Worm (Caenorhabditis elegans) whole organism, L2 larva: Measurements from ENCODE around the gene F46B6.2.

Experiments used
- C34F6.9 ChIP-seq: fragments of 150-350 bp; optimal IDR thresholded peaks from 2 replicates; lab custom pipeline; 2014; ENCODE audit warnings: missing biosample characterization, missing genetic modification characterization
- F13H6.1 ChIP-seq: sonication (generic microtip); optimal IDR thresholded peaks from 2 replicates; lab custom pipeline; 2016; ENCODE audit warnings: missing genetic modification characterization, missing compliant biosample characterization
- R02D3.7 ChIP-seq: fragments of 150-350 bp; optimal IDR thresholded peaks from 2 replicates; lab custom pipeline; 2014; ENCODE audit warnings: missing biosample characterization, missing genetic modification characterization
- ZK546.5 ChIP-seq: sonication (generic microtip); optimal IDR thresholded peaks from 2 replicates; lab custom pipeline; 2017; ENCODE audit warnings: missing biosample characterization, missing genetic modification characterization
- alr-1 ChIP-seq: fragments of 150-350 bp; optimal IDR thresholded peaks from 2 replicates; lab custom pipeline; 2014; ENCODE audit warnings: missing biosample characterization, missing genetic modification characterization
- ama-1 ChIP-seq: fragments of 150-350 bp; optimal IDR thresholded peaks from 2 replicates; lab custom pipeline; 2018; ENCODE audit warnings: inconsistent platforms
- blmp-1 ChIP-seq: sonication (generic microtip); optimal IDR thresholded peaks from 2 replicates; lab custom pipeline; 2017; ENCODE audit warnings: missing genetic modification characterization, mild to moderate bottlenecking, missing compliant biosample characterization, antibody characterized with exemption, moderate library complexity; ENCODE audit not compliant: insufficient read depth
- ceh-16 ChIP-seq: fragments of 150-350 bp; optimal IDR thresholded peaks from 2 replicates; lab custom pipeline; 2014; ENCODE audit warnings: missing biosample characterization, missing genetic modification characterization
- crh-2 ChIP-seq: sonication (generic microtip); optimal IDR thresholded peaks from 2 replicates; lab custom pipeline; 2017; ENCODE audit warnings: missing biosample characterization, missing genetic modification characterization
- dmd-4 ChIP-seq: sonication (generic microtip); optimal IDR thresholded peaks from 2 replicates; lab custom pipeline; 2017; ENCODE audit warnings: missing biosample characterization, missing genetic modification characterization
- egl-27 ChIP-seq: sonication (generic microtip); optimal IDR thresholded peaks from 3 replicates; lab custom pipeline; 2017; ENCODE audit warnings: missing biosample characterization, missing genetic modification reagents, missing genetic modification characterization
- elt-3 ChIP-seq: sonication (generic microtip); optimal IDR thresholded peaks from 2 replicates; lab custom pipeline; 2017; ENCODE audit warnings: missing biosample characterization, missing genetic modification characterization
- fos-1 ChIP-seq: fragments of 150-350 bp; optimal IDR thresholded peaks from 2 replicates; lab custom pipeline; 2014; ENCODE audit warnings: missing biosample characterization, missing genetic modification characterization
- gmeb-1 ChIP-seq: fragments of 150-350 bp; optimal IDR thresholded peaks from 2 replicates; lab custom pipeline; 2014; ENCODE audit warnings: missing biosample characterization, missing genetic modification characterization
- lin-11 ChIP-seq: fragments of 150-350 bp; sonication (generic microtip); optimal IDR thresholded peaks from 2 replicates; lab custom pipeline; 2014; ENCODE audit warnings: missing biosample characterization, missing genetic modification characterization, inconsistent platforms, mixed read lengths
- lin-13 ChIP-seq: fragments of 150-350 bp; optimal IDR thresholded peaks from 2 replicates; lab custom pipeline; 2014; ENCODE audit warnings: missing biosample characterization, missing genetic modification reagents, missing genetic modification characterization
- lin-39 ChIP-seq: fragments of 150-350 bp; optimal IDR thresholded peaks from 2 replicates; lab custom pipeline; 2014; ENCODE audit warnings: missing biosample characterization, missing genetic modification reagents, missing genetic modification characterization
- lsy-2 ChIP-seq, 2 experiments: fragments of 150-350 bp in 1 of 2; sonication (generic microtip) in 1 of 2; optimal IDR thresholded peaks; 2 replicates each; lab custom pipeline; 2014 to 2017; ENCODE audit warnings: missing biosample characterization in 2 of 2, missing genetic modification characterization in 2 of 2
- mab-5 ChIP-seq: fragments of 150-350 bp; optimal IDR thresholded peaks from 2 replicates; lab custom pipeline; 2014; ENCODE audit warnings: missing biosample characterization, missing genetic modification characterization
- mbf-1 ChIP-seq: sonication (generic microtip); optimal IDR thresholded peaks from 2 replicates; lab custom pipeline; 2017; ENCODE audit warnings: missing biosample characterization, missing genetic modification characterization
- mdl-1 ChIP-seq, 2 experiments: fragments of 150-350 bp in 1 of 2; sonication (generic microtip) in 1 of 2; optimal IDR thresholded peaks; 2 replicates each; lab custom pipeline; 2017; ENCODE audit warnings: missing biosample characterization in 2 of 2, missing genetic modification characterization in 2 of 2
- nhr-10 ChIP-seq: sonication (generic microtip); optimal IDR thresholded peaks from 2 replicates; lab custom pipeline; 2017; ENCODE audit warnings: missing biosample characterization, missing genetic modification characterization
- nhr-11 ChIP-seq: fragments of 150-350 bp; optimal IDR thresholded peaks from 2 replicates; lab custom pipeline; 2014; ENCODE audit warnings: missing biosample characterization, missing genetic modification characterization
- nhr-12 ChIP-seq: fragments of 150-350 bp; optimal IDR thresholded peaks from 2 replicates; lab custom pipeline; 2014; ENCODE audit warnings: missing biosample characterization, missing genetic modification characterization
- nhr-129 ChIP-seq: fragments of 150-350 bp; optimal IDR thresholded peaks from 2 replicates; lab custom pipeline; 2014; ENCODE audit warnings: missing biosample characterization, missing genetic modification characterization
- nhr-21 ChIP-seq: fragments of 150-350 bp; optimal IDR thresholded peaks from 2 replicates; lab custom pipeline; 2014; ENCODE audit warnings: missing biosample characterization, missing genetic modification characterization
- nhr-23 ChIP-seq: fragments of 150-350 bp; optimal IDR thresholded peaks from 2 replicates; lab custom pipeline; 2014; ENCODE audit warnings: missing biosample characterization, missing genetic modification reagents, missing genetic modification characterization
- nhr-237 ChIP-seq: fragments of 150-350 bp; optimal IDR thresholded peaks from 2 replicates; lab custom pipeline; 2014; ENCODE audit warnings: missing biosample characterization, missing genetic modification characterization
- nhr-25 ChIP-seq: fragments of 150-350 bp; sonication (generic microtip); optimal IDR thresholded peaks from 3 replicates; lab custom pipeline; 2014; ENCODE audit warnings: missing biosample characterization, missing genetic modification characterization
- nhr-6 ChIP-seq: fragments of 150-350 bp; optimal IDR thresholded peaks from 2 replicates; lab custom pipeline; 2014; ENCODE audit warnings: missing biosample characterization, missing genetic modification characterization
- nhr-77 ChIP-seq: fragments of 150-350 bp; optimal IDR thresholded peaks from 2 replicates; lab custom pipeline; 2014; ENCODE audit warnings: missing biosample characterization, missing genetic modification characterization
- sem-4 ChIP-seq: fragments of 150-350 bp; optimal IDR thresholded peaks from 2 replicates; lab custom pipeline; 2014; ENCODE audit warnings: missing biosample characterization, missing genetic modification reagents, missing genetic modification characterization
- skn-1 ChIP-seq: sonication (generic microtip); optimal IDR thresholded peaks from 2 replicates; lab custom pipeline; 2017; ENCODE audit warnings: missing biosample characterization, missing genetic modification characterization
- sma-9 ChIP-seq, 2 experiments: fragments of 150-350 bp in 1 of 2; sonication (generic microtip) in 1 of 2; optimal IDR thresholded peaks; 2 replicates each; lab custom pipeline; 2014 to 2016; ENCODE audit warnings: missing genetic modification characterization in 2 of 2, mild to moderate bottlenecking in 1 of 2, missing biosample characterization in 1 of 2, missing compliant biosample characterization in 1 of 2, missing genetic modification reagents in 1 of 2, moderate library complexity in 1 of 2
- snpc-4 ChIP-seq: fragments of 150-350 bp; optimal IDR thresholded peaks from 2 replicates; lab custom pipeline; 2014; ENCODE audit warnings: missing biosample characterization, missing genetic modification characterization
- unc-39 ChIP-seq: fragments of 150-350 bp; optimal IDR thresholded peaks from 2 replicates; lab custom pipeline; 2014; ENCODE audit warnings: missing biosample characterization, missing genetic modification characterization
- zag-1 ChIP-seq: fragments of 150-350 bp; optimal IDR thresholded peaks from 2 replicates; lab custom pipeline; 2014; ENCODE audit warnings: missing biosample characterization, missing genetic modification characterization
- ztf-4 ChIP-seq: fragments of 150-350 bp; optimal IDR thresholded peaks from 2 replicates; lab custom pipeline; 2014; ENCODE audit warnings: missing biosample characterization, missing genetic modification characterization

Gene F46B6.2

DNA sequence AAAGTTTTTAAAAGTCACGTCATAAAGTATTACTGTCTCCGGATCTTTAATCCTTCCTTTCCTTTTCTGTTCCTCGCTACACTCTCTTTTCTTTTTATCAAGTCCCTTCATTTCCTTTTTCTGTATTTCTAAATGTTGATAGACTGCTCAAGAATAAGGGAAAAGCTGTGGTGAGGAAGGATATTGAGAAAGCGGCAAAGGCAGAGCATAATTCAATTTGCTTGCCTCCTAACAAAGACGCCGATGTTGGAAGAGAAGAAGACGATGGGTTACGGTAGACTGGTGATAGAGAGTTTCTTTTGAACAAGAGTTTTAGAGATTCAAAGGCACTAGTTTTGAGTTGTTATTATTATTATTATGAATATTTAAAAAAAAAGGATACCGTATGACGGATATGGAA is 6.5 kb upstream of the F46B6.2 start:
- TF ChIP-seq nhr-25 (tag; lab: Kevin White, UChicago) = no peak
- no peak for TF ChIP-seq fos-1 (tag; lab: Kevin White, UChicago)
- no peak for TF ChIP-seq elt-3
- TF ChIP-seq snpc-4 (tag; lab: Kevin White, UChicago) = no peak
- TF ChIP-seq ZK546.5 (tag; lab: Kevin White, UChicago) = no peak
- TF ChIP-seq lin-13 (GFP tag; lab: Kevin White, UChicago) = no peak
- TF ChIP-seq skn-1 = no peak
- TF ChIP-seq nhr-10 (tag; lab: Kevin White, UChicago) = no peak
- TF ChIP-seq mdl-1 (tag; optimal IDR thresholded peaks at IDR 0.05; lab: Kevin White, UChicago) = no peak
- no peak for TF ChIP-seq mbf-1 (tag; lab: Kevin White, UChicago)
- no peak for TF ChIP-seq alr-1
- TF ChIP-seq ztf-4 (tag; lab: Kevin White, UChicago) = no peak
- TF ChIP-seq ceh-16 = no peak
- TF ChIP-seq lin-11 = no peak
- TF ChIP-seq lsy-2 (tag; optimal IDR thresholded peaks at IDR 0.05; lab: Kevin White, UChicago) = peak; percentile 20 to 81
- TF ChIP-seq lin-39 (tag; lab: Kevin White, UChicago) = no peak
- peak; percentile 0 for TF ChIP-seq zag-1 (tag; lab: Kevin White, UChicago)
- no peak for TF ChIP-seq nhr-23
- TF ChIP-seq blmp-1 (tag; lab: Kevin White, UChicago) = no peak
- peak; percentile 39 for TF ChIP-seq C34F6.9 (tag; lab: Kevin White, UChicago)
- TF ChIP-seq sma-9 (GFP tag; optimal IDR thresholded peaks at IDR 0.05; lab: Kevin White, UChicago) = peak; percentile 59
- TF ChIP-seq sma-9 (tag; optimal IDR thresholded peaks at IDR 0.05; lab: Kevin White, UChicago) = no peak
- TF ChIP-seq gmeb-1 (tag; lab: Kevin White, UChicago) = no peak
- TF ChIP-seq nhr-6 = peak; percentile 2
- no peak for TF ChIP-seq egl-27 (tag; lab: Kevin White, UChicago)
- TF ChIP-seq sem-4 = peak; percentile 12
- TF ChIP-seq nhr-129 = no peak
- TF ChIP-seq crh-2 = no peak
- no peak for TF ChIP-seq nhr-77
- TF ChIP-seq nhr-237 (tag; lab: Kevin White, UChicago) = no peak

DNA sequence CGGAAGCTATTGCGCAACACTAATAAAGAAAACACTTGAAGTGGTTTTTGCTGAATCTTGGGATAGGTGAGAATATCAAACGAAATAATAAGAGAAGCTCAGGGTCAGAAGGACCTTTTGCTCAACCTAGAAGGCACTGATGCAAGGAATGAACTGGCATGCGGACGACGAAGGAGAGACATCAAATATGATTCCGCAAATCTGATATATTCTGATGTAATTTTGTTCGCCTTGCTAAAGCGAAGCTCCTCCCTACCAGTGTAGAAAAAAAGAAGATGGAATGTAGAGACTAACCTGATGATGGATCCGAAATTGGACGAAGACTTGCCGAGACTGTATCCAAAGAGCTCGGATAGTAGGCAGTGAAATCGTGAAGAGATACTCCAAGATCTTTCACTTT is 4.1 kb upstream of the F46B6.2 start:
- TF ChIP-seq dmd-4 (tag; lab: Kevin White, UChicago) = no peak
- TF ChIP-seq nhr-129 = no peak
- TF ChIP-seq R02D3.7 (tag; lab: Kevin White, UChicago) = no peak
- TF ChIP-seq ceh-16 = no peak
- no peak for TF ChIP-seq nhr-77
- TF ChIP-seq mbf-1 (tag; lab: Kevin White, UChicago) = no peak
- no peak for TF ChIP-seq C34F6.9 (tag; lab: Kevin White, UChicago)
- TF ChIP-seq sma-9 (GFP tag; optimal IDR thresholded peaks at IDR 0.05; lab: Kevin White, UChicago) = no peak
- TF ChIP-seq sma-9 (tag; optimal IDR thresholded peaks at IDR 0.05; lab: Kevin White, UChicago) = no peak
- no peak for TF ChIP-seq unc-39 (tag; lab: Kevin White, UChicago)
- no peak for TF ChIP-seq F13H6.1
- no peak for TF ChIP-seq mab-5
- no peak for TF ChIP-seq lin-39 (tag; lab: Kevin White, UChicago)
- TF ChIP-seq mdl-1 (tag; optimal IDR thresholded peaks at IDR 0.05; lab: Kevin White, UChicago) = no peak

DNA sequence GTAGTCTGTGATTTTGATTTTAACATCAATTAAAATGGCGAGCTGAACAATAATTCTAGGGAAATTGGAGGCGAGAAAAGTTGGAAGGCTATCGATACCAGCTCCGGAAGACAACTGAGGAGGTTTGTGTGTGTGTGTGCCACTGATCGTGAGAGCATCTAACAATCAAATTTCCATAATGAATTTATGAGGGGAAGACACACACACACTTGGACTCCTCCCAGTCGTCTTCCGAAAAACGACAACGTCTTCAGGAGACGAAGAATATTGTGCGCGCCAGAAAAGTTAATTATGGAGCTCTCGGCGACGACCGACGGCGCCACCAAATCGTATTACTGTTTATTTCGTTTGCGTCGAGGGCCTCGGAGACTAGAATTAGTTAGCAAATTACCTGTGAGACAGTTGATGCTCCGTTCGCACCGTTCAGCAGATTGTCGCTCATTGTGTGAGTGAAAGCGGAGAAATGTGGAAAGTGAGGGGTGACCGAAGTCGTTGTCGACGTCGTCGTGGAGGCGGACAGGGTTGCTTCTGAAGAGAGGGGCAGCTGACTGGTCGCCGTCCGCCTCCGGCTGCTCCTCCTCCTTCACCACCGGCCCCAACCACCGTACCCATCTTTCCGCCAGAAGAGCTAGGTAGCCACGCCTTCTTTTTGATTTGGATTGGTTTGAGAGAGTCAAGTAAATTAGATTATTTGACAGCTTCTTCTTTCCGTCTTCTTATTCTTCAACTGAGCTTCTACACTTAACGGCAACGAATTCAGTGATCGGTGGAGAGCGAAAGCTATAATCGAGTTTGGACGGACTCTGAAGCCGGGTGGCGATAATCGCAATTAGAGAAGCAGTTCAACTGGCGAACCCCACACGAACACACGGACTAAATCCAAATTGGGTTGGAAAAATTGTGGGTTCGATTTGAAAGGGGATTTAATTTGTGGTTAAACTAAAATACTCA is 3.0 kb upstream of the F46B6.2 start, which contains the start of gene unc-42:
unc-42 (minus strand) TSS at position 564 of the 951 bp plus-strand sequence.
- no peak for TF ChIP-seq nhr-11 (tag; lab: Kevin White, UChicago)
- TF ChIP-seq zag-1 (tag; lab: Kevin White, UChicago) = peak; percentile 54
- peak; percentile 56 for TF ChIP-seq sma-9 (GFP tag; optimal IDR thresholded peaks at IDR 0.05; lab: Kevin White, UChicago)
- TF ChIP-seq sma-9 (tag; optimal IDR thresholded peaks at IDR 0.05; lab: Kevin White, UChicago) = no peak
- TF ChIP-seq ZK546.5 (tag; lab: Kevin White, UChicago) = no peak
- TF ChIP-seq lsy-2 (tag; optimal IDR thresholded peaks at IDR 0.05; lab: Kevin White, UChicago) = peak in 1 of 2 experiments; percentile 30
- TF ChIP-seq, all 48 proteins: peak for 3

DNA sequence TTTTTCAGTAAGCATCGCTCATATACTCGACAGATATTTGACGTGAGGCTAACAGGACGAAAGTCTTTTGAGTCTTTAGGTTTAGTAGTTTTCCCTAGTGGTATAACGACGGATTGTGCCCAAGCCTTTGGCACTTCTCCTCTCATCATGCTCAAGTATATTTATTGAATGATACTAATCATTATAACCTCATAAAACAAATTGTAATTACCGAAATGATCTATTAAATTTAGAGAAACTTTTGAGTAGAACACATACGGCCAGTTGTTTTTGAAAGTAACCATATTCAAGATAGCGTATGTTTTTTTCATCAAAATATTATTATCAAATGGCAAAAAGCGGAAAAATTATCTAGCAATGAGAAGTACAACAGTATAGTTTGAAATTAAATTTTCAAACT is 774 bp upstream of the F46B6.2 start:
- no peak for TF ChIP-seq blmp-1 (tag; lab: Kevin White, UChicago)
- TF ChIP-seq mab-5 = no peak
- no peak for TF ChIP-seq nhr-25 (tag; lab: Kevin White, UChicago)
- no peak for TF ChIP-seq R02D3.7 (tag; lab: Kevin White, UChicago)
- TF ChIP-seq zag-1 (tag; lab: Kevin White, UChicago) = no peak
- no peak for TF ChIP-seq nhr-12
- TF ChIP-seq crh-2 = no peak
- no peak for TF ChIP-seq ama-1 (lab: Kevin White, UChicago)
- no peak for TF ChIP-seq snpc-4 (tag; lab: Kevin White, UChicago)
- no peak for TF ChIP-seq nhr-21 (tag; lab: Kevin White, UChicago)
- TF ChIP-seq fos-1 (tag; lab: Kevin White, UChicago) = no peak
